Fruit fly (Drosophila melanogaster) whole organism, wandering third instar larva: Measurements from ENCODE around the gene vari.

ENCODE experiments used
- Abd-B ChIP-seq: fragments of >200 bp; optimal IDR thresholded peaks from 2 replicates; lab custom pipeline; 2017; ENCODE audit warnings: missing biosample characterization, missing genetic modification characterization
- Dfd ChIP-seq: fragments of >200 bp; optimal IDR thresholded peaks from 2 replicates; lab custom pipeline; 2017; ENCODE audit warnings: missing biosample characterization, missing genetic modification characterization
- Hr78 ChIP-seq: fragments of >200 bp; optimal IDR thresholded peaks from 2 replicates; lab custom pipeline; 2017; ENCODE audit warnings: missing biosample characterization, missing genetic modification characterization
- Hr83 ChIP-seq: fragments of 200-300 bp; sonication (Bioruptor generic); optimal IDR thresholded peaks from 2 replicates; lab custom pipeline; 2016; ENCODE audit warnings: missing biosample characterization, mild to moderate bottlenecking, missing genetic modification characterization, moderate library complexity; ENCODE audit not compliant: poor library complexity, severe bottlenecking
- Mio ChIP-seq: sonication (Bioruptor generic); optimal IDR thresholded peaks from 2 replicates; lab custom pipeline; 2016; ENCODE audit warnings: missing biosample characterization, missing genetic modification characterization
- Sp1 ChIP-seq: fragments of 200-800 bp; sonication (Bioruptor generic); optimal IDR thresholded peaks from 3 replicates; lab custom pipeline; 2019; ENCODE audit warnings: missing biosample characterization, mild to moderate bottlenecking, missing genetic modification characterization, moderate library complexity
- br ChIP-seq: fragments of 200-800 bp; sonication (Bioruptor generic); optimal IDR thresholded peaks from 2 replicates; lab custom pipeline; 2016; ENCODE audit warnings: missing biosample characterization, missing genetic modification characterization
- pan ChIP-seq: fragments of >200 bp; optimal IDR thresholded peaks from 2 replicates; lab custom pipeline; 2017
- usp ChIP-seq: fragments of >200 bp; optimal IDR thresholded peaks from 2 replicates; lab custom pipeline; 2017; ENCODE audit warnings: missing biosample characterization, missing genetic modification characterization
- woc ChIP-seq: sonication (Bioruptor generic); optimal IDR thresholded peaks from 2 replicates; lab custom pipeline; 2016; ENCODE audit warnings: missing biosample characterization, mild to moderate bottlenecking, missing genetic modification characterization

DNA sequence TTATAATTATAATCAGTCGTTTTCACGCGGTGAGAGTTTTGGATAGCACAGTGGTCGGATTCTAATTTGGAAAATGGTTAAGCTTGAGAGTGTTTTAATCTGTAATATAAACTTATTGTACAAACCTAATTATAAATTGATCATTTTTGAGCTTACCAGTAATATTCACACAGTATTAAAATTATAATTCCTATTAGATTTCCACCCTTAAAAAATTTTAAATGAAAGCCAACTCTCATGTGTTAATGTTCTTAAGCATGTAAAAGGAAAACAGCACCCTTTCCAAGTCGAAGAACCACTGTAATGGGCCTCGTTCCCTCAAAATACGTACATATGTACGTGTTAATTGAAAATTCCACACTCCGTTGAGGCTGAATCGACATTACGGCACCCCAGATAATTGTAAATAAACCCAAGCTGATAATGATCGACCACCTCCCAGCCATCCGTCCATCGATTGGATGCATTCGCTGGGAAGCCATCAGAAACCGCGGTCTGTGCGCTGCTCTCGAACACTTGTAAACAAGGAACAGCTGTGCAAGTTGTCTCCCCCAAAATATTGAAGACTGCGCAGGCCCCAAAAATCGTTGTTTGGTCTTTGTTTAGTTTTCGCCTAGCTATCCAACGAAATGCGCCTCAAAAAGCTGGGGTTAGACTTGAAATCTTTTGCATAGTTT lies 36.9 kb downstream of the vari start:
- TF ChIP-seq br (GFP tag; lab: Kevin White, UChicago), result peak; percentile 65
- TF ChIP-seq pan (lab: Kevin White, UChicago), result no peak
- TF ChIP-seq Dfd (GFP tag; lab: Kevin White, UChicago), result peak; percentile 53
- TF ChIP-seq Hr78 (GFP tag; lab: Kevin White, UChicago), result no peak
- no peak for TF ChIP-seq usp (GFP tag; lab: Kevin White, UChicago)
- no peak for TF ChIP-seq Abd-B
- TF ChIP-seq Sp1 (GFP tag; lab: Kevin White, UChicago), result peak; percentile 58
- peak; percentile 40 for TF ChIP-seq woc
- TF ChIP-seq Hr83 (GFP tag; lab: Kevin White, UChicago), result peak; percentile 54
- no peak for TF ChIP-seq Mio
